Fruit fly (Drosophila melanogaster) whole organism, embryonic: ENCODE measurements around the gene CG2059.

ENCODE experiments used
- Ada2b ChIP-seq: fragments of 200-800 bp; sonication (Bioruptor generic); IDR thresholded peaks from 2 replicates; pipeline ENCODE4 v1.3.6; 2022; ENCODE audit warnings: missing biosample characterization, missing genetic modification characterization
- BEAF-32 ChIP-seq: fragments of 200-800 bp; sonication (Bioruptor generic); optimal IDR thresholded peaks from 3 replicates; lab custom pipeline; 2017; ENCODE audit warnings: missing biosample characterization, missing genetic modification characterization, mild to moderate bottlenecking, moderate library complexity, missing genetic modification reagents
- Blimp-1 ChIP-seq: fragments of 200-800 bp; sonication (Bioruptor generic); optimal IDR thresholded peaks from 3 replicates; lab custom pipeline; 2018; ENCODE audit warnings: missing biosample characterization, missing genetic modification characterization, mild to moderate bottlenecking, moderate library complexity, missing genetic modification reagents
- CG11085 ChIP-seq: fragments of 200-800 bp; sonication (Bioruptor generic); IDR thresholded peaks from 2 replicates; pipeline ENCODE4 v1.3.6; 2022; ENCODE audit warnings: missing biosample characterization, missing genetic modification characterization
- CG11504 ChIP-seq: fragments of 200-800 bp; sonication (Bioruptor generic); optimal IDR thresholded peaks from 3 replicates; lab custom pipeline; 2019; ENCODE audit warnings: missing biosample characterization, mild to moderate bottlenecking, missing genetic modification characterization, moderate library complexity
- CG11696 ChIP-seq: fragments of 200-800 bp; sonication (Bioruptor generic); IDR thresholded peaks from 2 replicates; pipeline ENCODE4 v1.3.6; 2022; ENCODE audit warnings: missing biosample characterization, missing genetic modification characterization
- CG12769 ChIP-seq: fragments of 200-800 bp; sonication (Bioruptor generic); optimal IDR thresholded peaks from 2 replicates; lab custom pipeline; 2019; ENCODE audit warnings: missing biosample characterization, mild to moderate bottlenecking, missing genetic modification characterization, moderate library complexity
- CG13296 ChIP-seq: fragments of 200-800 bp; sonication (Bioruptor generic); optimal IDR thresholded peaks from 3 replicates; lab custom pipeline; 2018; ENCODE audit warnings: missing biosample characterization, mild to moderate bottlenecking, missing genetic modification characterization
- CG17186 ChIP-seq: fragments of 200-800 bp; sonication (Bioruptor generic); optimal IDR thresholded peaks from 3 replicates; lab custom pipeline; 2017; ENCODE audit warnings: missing biosample characterization, missing genetic modification reagents, missing genetic modification characterization
- CG17328 ChIP-seq: fragments of 200-800 bp; sonication (Bioruptor generic); IDR thresholded peaks from 2 replicates; pipeline ENCODE4 v1.3.6; 2022; ENCODE audit warnings: missing biosample characterization, missing genetic modification characterization
- CG2129 ChIP-seq: fragments of 200-800 bp; sonication (Bioruptor generic); IDR thresholded peaks from 2 replicates; pipeline ENCODE4 v1.3.6; 2022; ENCODE audit warnings: missing biosample characterization, missing genetic modification characterization; ENCODE audit not compliant: partially characterized antibody
- CG2199 ChIP-seq: fragments of 200-800 bp; sonication (Bioruptor generic); IDR thresholded peaks from 3 replicates; pipeline ENCODE4 v1.3.6; 2022; ENCODE audit warnings: missing biosample characterization, missing genetic modification characterization
- CG2678 ChIP-seq: fragments of 200-800 bp; sonication (Bioruptor generic); optimal IDR thresholded peaks from 3 replicates; lab custom pipeline; 2019; ENCODE audit warnings: missing biosample characterization, mild to moderate bottlenecking, missing genetic modification characterization, moderate library complexity
- CG3163 ChIP-seq: fragments of 200-800 bp; sonication (Bioruptor generic); optimal IDR thresholded peaks from 3 replicates; lab custom pipeline; 2016; ENCODE audit warnings: missing biosample characterization, missing genetic modification characterization
- CG32772 ChIP-seq: fragments of 200-800 bp; sonication (Bioruptor generic); IDR thresholded peaks from 2 replicates; pipeline ENCODE4 v1.3.6; 2022; ENCODE audit warnings: missing biosample characterization, missing genetic modification characterization
- CG42726 ChIP-seq: fragments of 200-800 bp; sonication (Bioruptor generic); IDR thresholded peaks from 2 replicates; pipeline ENCODE4 v1.3.6; 2022; ENCODE audit warnings: missing biosample characterization, missing genetic modification characterization; ENCODE audit not compliant: partially characterized antibody
- CG4820 ChIP-seq: fragments of 200-800 bp; sonication (Bioruptor generic); optimal IDR thresholded peaks from 3 replicates; lab custom pipeline; 2016; ENCODE audit warnings: missing biosample characterization, missing genetic modification characterization
- CG6272 ChIP-seq: fragments of 200-800 bp; sonication (Bioruptor generic); IDR thresholded peaks from 2 replicates; pipeline ENCODE4 v1.3.6; 2022; ENCODE audit warnings: missing biosample characterization, missing genetic modification characterization
- CG6791 ChIP-seq: fragments of 200-800 bp; sonication (Bioruptor generic); IDR thresholded peaks from 3 replicates; pipeline ENCODE4 v1.3.6; 2022; ENCODE audit warnings: missing biosample characterization, missing genetic modification characterization; ENCODE audit not compliant: partially characterized antibody
- CG9817 ChIP-seq: fragments of 200-800 bp; sonication (Bioruptor generic); optimal IDR thresholded peaks from 2 replicates; lab custom pipeline; 2018; ENCODE audit warnings: missing biosample characterization, mild to moderate bottlenecking, missing genetic modification characterization, moderate library complexity
- CG9876 ChIP-seq: fragments of 200-800 bp; sonication (Bioruptor generic); optimal IDR thresholded peaks from 2 replicates; lab custom pipeline; 2016; ENCODE audit warnings: missing biosample characterization, missing genetic modification characterization
- CTCF ChIP-seq: fragments of 200-800 bp; sonication (Bioruptor generic); optimal IDR thresholded peaks from 2 replicates; lab custom pipeline; 2017; ENCODE audit warnings: missing biosample characterization, mild to moderate bottlenecking, missing genetic modification characterization, moderate library complexity
- Chrac-16 ChIP-seq: fragments of 200-800 bp; sonication (Bioruptor generic); optimal IDR thresholded peaks from 3 replicates; lab custom pipeline; 2016; ENCODE audit warnings: missing biosample characterization, missing genetic modification characterization
- CrebB ChIP-seq: fragments of 200-800 bp; sonication (Bioruptor generic); optimal IDR thresholded peaks from 3 replicates; lab custom pipeline; 2018; ENCODE audit warnings: missing biosample characterization, mild to moderate bottlenecking, missing genetic modification characterization
- D19B ChIP-seq: fragments of 200-800 bp; sonication (Bioruptor generic); optimal IDR thresholded peaks from 2 replicates; lab custom pipeline; 2017; ENCODE audit warnings: missing biosample characterization, mild to moderate bottlenecking, missing genetic modification characterization
- E2f1 ChIP-seq: fragments of 200-800 bp; sonication (Bioruptor generic); IDR thresholded peaks from 2 replicates; pipeline ENCODE4 v1.3.6; 2022; ENCODE audit warnings: missing biosample characterization, missing genetic modification characterization
- ERR ChIP-seq: fragments of 200-800 bp; sonication (Bioruptor generic); optimal IDR thresholded peaks from 2 replicates; lab custom pipeline; 2016; ENCODE audit warnings: missing biosample characterization, missing genetic modification characterization
- Eip74EF ChIP-seq, 2 experiments: fragments of 200-800 bp in 1 of 2; fragments of >200 bp in 1 of 2; sonication (Bioruptor generic) in 1 of 2; optimal IDR thresholded peaks; 2 replicates each; lab custom pipeline; 2017 to 2019; ENCODE audit warnings: missing biosample characterization in 2 of 2, missing genetic modification characterization in 2 of 2, mild to moderate bottlenecking in 1 of 2, moderate library complexity in 1 of 2
- Gsc ChIP-seq: fragments of 200-800 bp; sonication (Bioruptor generic); IDR thresholded peaks from 2 replicates; pipeline ENCODE4 v1.3.6; 2022; ENCODE audit warnings: missing biosample characterization, missing genetic modification characterization
- Lhr ChIP-seq: fragments of 200-800 bp; sonication (Bioruptor generic); optimal IDR thresholded peaks from 3 replicates; lab custom pipeline; 2017; ENCODE audit warnings: mild to moderate bottlenecking, missing biosample characterization, missing genetic modification reagents, missing genetic modification characterization
- Lpt ChIP-seq: fragments of >200 bp; optimal IDR thresholded peaks from 2 replicates; lab custom pipeline; 2018; ENCODE audit warnings: missing biosample characterization, missing genetic modification characterization
- MTF-1 ChIP-seq: fragments of 200-800 bp; sonication (Bioruptor generic); optimal IDR thresholded peaks from 2 replicates; lab custom pipeline; 2018; ENCODE audit warnings: missing biosample characterization, mild to moderate bottlenecking, missing genetic modification characterization, borderline replicate concordance
- NFAT ChIP-seq: fragments of 200-800 bp; sonication (Bioruptor generic); IDR thresholded peaks from 2 replicates; pipeline ENCODE4 v1.3.6; 2022; ENCODE audit warnings: missing biosample characterization, missing genetic modification characterization
- Nf-YA ChIP-seq: fragments of 200-800 bp; sonication (Bioruptor generic); IDR thresholded peaks from 2 replicates; pipeline ENCODE4 v1.3.6; 2022; ENCODE audit warnings: missing biosample characterization, missing genetic modification characterization
- Nf-YC ChIP-seq: fragments of 200-800 bp; optimal IDR thresholded peaks from 3 replicates; lab custom pipeline; 2019; ENCODE audit warnings: missing biosample characterization, mild to moderate bottlenecking, missing genetic modification characterization, moderate library complexity
- Opbp ChIP-seq: fragments of 200-800 bp; sonication (Bioruptor generic); IDR thresholded peaks from 3 replicates; pipeline ENCODE4 v1.3.6; 2022; ENCODE audit warnings: missing biosample characterization, missing genetic modification characterization; ENCODE audit not compliant: partially characterized antibody
- PHDP ChIP-seq: fragments of 200-800 bp; sonication (Bioruptor generic); optimal IDR thresholded peaks from 3 replicates; lab custom pipeline; 2018; ENCODE audit warnings: missing biosample characterization, mild to moderate bottlenecking, missing genetic modification characterization, moderate library complexity
- Ptx1 ChIP-seq: fragments of 200-800 bp; sonication (Bioruptor generic); IDR thresholded peaks from 2 replicates; pipeline ENCODE4 v1.3.6; 2022; ENCODE audit warnings: missing biosample characterization, missing genetic modification characterization
- Rfx ChIP-seq: fragments of 200-800 bp; sonication (Bioruptor generic); IDR thresholded peaks from 2 replicates; pipeline ENCODE4 v1.3.6; 2022; ENCODE audit warnings: missing biosample characterization, missing genetic modification characterization
- Sin3A ChIP-seq: fragments of >200 bp; optimal IDR thresholded peaks from 2 replicates; lab custom pipeline; 2018
- chm ChIP-seq: fragments of 200-800 bp; sonication (Bioruptor generic); IDR thresholded peaks from 2 replicates; pipeline ENCODE4 v1.3.6; 2022; ENCODE audit warnings: missing biosample characterization, missing genetic modification characterization
- ewg ChIP-seq: fragments of 200-800 bp; sonication (Bioruptor generic); optimal IDR thresholded peaks from 3 replicates; lab custom pipeline; 2017; ENCODE audit warnings: mild to moderate bottlenecking, missing biosample characterization, missing genetic modification reagents, missing genetic modification characterization
- ken ChIP-seq: fragments of 200-800 bp; sonication (Bioruptor generic); IDR thresholded peaks from 3 replicates; pipeline ENCODE4 v1.3.6; 2022; ENCODE audit warnings: missing biosample characterization, missing genetic modification characterization
- lmd ChIP-seq: fragments of 200-800 bp; sonication (Bioruptor generic); IDR thresholded peaks from 2 replicates; pipeline ENCODE4 v1.3.6; 2022; ENCODE audit warnings: missing biosample characterization, missing genetic modification characterization
- onecut ChIP-seq: fragments of 200-800 bp; sonication (Bioruptor generic); IDR thresholded peaks from 2 replicates; pipeline ENCODE4 v1.3.6; 2022; ENCODE audit warnings: missing biosample characterization, missing genetic modification characterization
- pb ChIP-seq: fragments of 200-800 bp; sonication (Bioruptor generic); optimal IDR thresholded peaks from 3 replicates; lab custom pipeline; 2016; ENCODE audit warnings: missing biosample characterization, missing genetic modification characterization
- ranshi ChIP-seq: fragments of 200-800 bp; sonication (Bioruptor generic); IDR thresholded peaks from 2 replicates; pipeline ENCODE4 v1.3.6; 2022; ENCODE audit warnings: missing biosample characterization, missing genetic modification characterization
- salm ChIP-seq: fragments of 200-800 bp; sonication (Bioruptor generic); optimal IDR thresholded peaks from 2 replicates; lab custom pipeline; 2018; ENCODE audit warnings: missing biosample characterization, mild to moderate bottlenecking, missing genetic modification characterization
- so ChIP-seq: fragments of 200-800 bp; sonication (Bioruptor generic); IDR thresholded peaks from 3 replicates; pipeline ENCODE4 v1.3.6; 2022; ENCODE audit warnings: missing biosample characterization, missing genetic modification characterization
- tin ChIP-seq: fragments of 200-800 bp; sonication (Bioruptor generic); optimal IDR thresholded peaks from 3 replicates; lab custom pipeline; 2016; ENCODE audit warnings: missing biosample characterization, missing genetic modification characterization
- tio ChIP-seq: fragments of 200-800 bp; sonication (Bioruptor generic); optimal IDR thresholded peaks from 2 replicates; lab custom pipeline; 2017; ENCODE audit warnings: missing biosample characterization, missing genetic modification characterization, inconsistent platforms
- zf30C ChIP-seq: fragments of 200-800 bp; sonication (Bioruptor generic); optimal IDR thresholded peaks from 3 replicates; lab custom pipeline; 2018; ENCODE audit warnings: missing biosample characterization, mild to moderate bottlenecking, missing genetic modification characterization

Gene CG2059

DNA sequence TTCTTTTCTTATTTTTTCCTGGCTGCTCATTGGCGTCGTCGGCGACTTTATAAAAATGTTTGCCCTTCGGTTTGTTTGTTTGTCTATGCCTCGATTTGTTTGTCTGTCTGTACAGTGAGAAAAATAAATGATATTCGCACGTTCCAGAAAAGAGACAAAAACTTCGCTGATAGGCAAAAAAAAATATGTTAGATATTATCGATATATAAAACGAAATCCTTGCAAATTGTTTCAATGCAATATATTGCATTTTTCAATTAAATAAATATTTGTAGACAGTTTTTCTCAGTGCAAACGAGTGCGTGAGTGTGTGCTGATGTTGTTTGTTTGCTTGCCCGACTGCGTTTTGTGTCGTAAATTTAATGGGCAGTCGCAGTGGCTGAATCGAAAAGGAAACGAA, 9.1 kb upstream of the CG2059 start (continued):
- TF ChIP-seq CG6272 (GFP tag; lab: Robert Waterston, UW) = no peak
- peak; percentile 1 for TF ChIP-seq CG12769
- TF ChIP-seq zf30C (GFP tag; lab: Kevin White, UChicago) = peak; percentile 85
- peak; percentile 60 for TF ChIP-seq CG17328 (GFP tag; lab: Robert Waterston, UW)
- TF ChIP-seq pb (GFP tag; lab: Kevin White, UChicago) = no peak
- TF ChIP-seq PHDP = peak; percentile 52
- TF ChIP-seq Lpt = no peak
- TF ChIP-seq Chrac-16 (GFP tag; lab: Kevin White, UChicago) = peak; percentile 65
- TF ChIP-seq Eip74EF (GFP tag; optimal IDR thresholded peaks at IDR 0.05; lab: Kevin White, UChicago) = peak in 1 of 2 experiments; percentile 15
- TF ChIP-seq tin = peak; percentile 71
- 0 out of 2 replicates have a peak, but pooled peaks have one; percentile 41 for TF ChIP-seq chm (GFP tag; lab: Robert Waterston, UW)
- TF ChIP-seq CG32772 (GFP tag; lab: Robert Waterston, UW) = peak; percentile 39
- peak; percentile 46 for TF ChIP-seq lmd (GFP tag; lab: Robert Waterston, UW)
- TF ChIP-seq CG11504 = peak; percentile 70
- no peak for TF ChIP-seq BEAF-32 (GFP tag; lab: Kevin White, UChicago)
- peak; percentile 42 for TF ChIP-seq CG9817
- TF ChIP-seq CG11085 = no peak
- TF ChIP-seq Opbp (GFP tag; lab: Robert Waterston, UW) = no peak
- TF ChIP-seq onecut (GFP tag; lab: Robert Waterston, UW) = peak; percentile 24; the same call in 1 of the 2 replicates
- TF ChIP-seq MTF-1 (GFP tag; lab: Kevin White, UChicago) = peak; percentile 47
- TF ChIP-seq CG3163 = no peak
- no peak for TF ChIP-seq Gsc
- TF ChIP-seq so (GFP tag; lab: Robert Waterston, UW) = no peak
- no peak for TF ChIP-seq CG11696 (GFP tag; lab: Robert Waterston, UW)
- TF ChIP-seq ewg = no peak
- TF ChIP-seq CG13296 (GFP tag; lab: Kevin White, UChicago) = peak; percentile 21
- TF ChIP-seq Ptx1 (GFP tag; lab: Robert Waterston, UW) = 0 out of 2 replicates have a peak, but pooled peaks have one; percentile 24
- no peak for TF ChIP-seq CrebB (tag; lab: Kevin White, UChicago)
- no peak for TF ChIP-seq CG42726 (GFP tag; lab: Robert Waterston, UW)
- TF ChIP-seq CG17186 (GFP tag; lab: Kevin White, UChicago) = no peak
- TF ChIP-seq CG2199 = no peak
- TF ChIP-seq salm (tag; lab: Kevin White, UChicago) = no peak
- TF ChIP-seq ranshi (GFP tag; lab: Robert Waterston, UW) = peak; percentile 39; the same call in 1 of the 2 replicates
- peak; percentile 28; the same call in 1 of the 2 replicates for TF ChIP-seq Ada2b (GFP tag; lab: Robert Waterston, UW)
- peak; percentile 52 for TF ChIP-seq tio (GFP tag; lab: Kevin White, UChicago)
- no peak for TF ChIP-seq CG9876
- TF ChIP-seq CG2678 (tag; lab: Kevin White, UChicago) = peak; percentile 74
- TF ChIP-seq CG6791 (GFP tag; lab: Robert Waterston, UW) = no peak
- no peak for TF ChIP-seq Nf-YC (tag; lab: Kevin White, UChicago)
- peak; percentile 70 for TF ChIP-seq Blimp-1
- TF ChIP-seq NFAT (GFP tag; lab: Robert Waterston, UW) = no peak
- peak; percentile 62 for TF ChIP-seq CG4820 (GFP tag; lab: Kevin White, UChicago)
- peak; percentile 5 for TF ChIP-seq Lhr (GFP tag; lab: Kevin White, UChicago)
- TF ChIP-seq E2f1 (GFP tag; lab: Robert Waterston, UW) = no peak
- no peak for TF ChIP-seq Nf-YA (GFP tag; lab: Robert Waterston, UW)
- 0 out of 2 replicates have a peak, but pooled peaks have one; percentile 28 for TF ChIP-seq Rfx (GFP tag; lab: Robert Waterston, UW)
- TF ChIP-seq D19B (GFP tag; lab: Kevin White, UChicago) = no peak
- TF ChIP-seq ken (GFP tag; lab: Robert Waterston, UW) = 0 out of 3 replicates have a peak, but pooled peaks have one; percentile 5
- TF ChIP-seq ERR (GFP tag; lab: Kevin White, UChicago) = no peak
- TF ChIP-seq Sin3A = no peak
- peak; percentile 7 for TF ChIP-seq CTCF (GFP tag; lab: Kevin White, UChicago)
- TF ChIP-seq CG2129 = no peak
